Fruit fly (Drosophila melanogaster) whole organism: Measurements from ENCODE around the gene Sema1a.

ENCODE experiments used
- CG8478 ChIP-seq: fragments of >200 bp; optimal IDR thresholded peaks from 2 replicates; lab custom pipeline; 2018; ENCODE audit warnings: inconsistent platforms
- Dll ChIP-seq: fragments of >200 bp; optimal IDR thresholded peaks from 2 replicates; lab custom pipeline; 2017
- EcR ChIP-seq, 2 experiments: fragments of >200 bp; optimal IDR thresholded peaks; 2 replicates each; lab custom pipeline; 2017; ENCODE audit warnings: missing biosample characterization in 2 of 2, missing genetic modification characterization in 2 of 2, missing genetic modification reagents in 2 of 2
- pan ChIP-seq: fragments of >200 bp; optimal IDR thresholded peaks from 2 replicates; lab custom pipeline; 2017
- psq ChIP-seq: fragments of >200 bp; optimal IDR thresholded peaks from 2 replicates; lab custom pipeline; 2017
- usp ChIP-seq: fragments of >200 bp; optimal IDR thresholded peaks from 2 replicates; lab custom pipeline; 2017; ENCODE audit warnings: missing biosample characterization, missing genetic modification characterization, mixed read lengths

dm6 chr2L:8506729-8507128, 35.2 kb upstream of the Sema1a start, which contains the start of gene Dh31:
- no peak for TF ChIP-seq usp
- TF ChIP-seq CG8478 (lab: Kevin White, UChicago): no peak
- no peak for TF ChIP-seq psq
- TF ChIP-seq EcR (GFP tag; optimal IDR thresholded peaks at IDR 0.05; lab: Kevin White, UChicago): no peak
- no peak for TF ChIP-seq Dll (lab: Kevin White, UChicago)
- no peak for TF ChIP-seq pan (lab: Kevin White, UChicago)
